Worm (Caenorhabditis elegans) whole organism, early embryonic: ENCODE measurements around the gene C18D11.3.

ENCODE experiments used
- aly-1 ChIP-seq: sonication (generic microtip); optimal IDR thresholded peaks from 2 replicates; lab custom pipeline; 2016; ENCODE audit warnings: missing genetic modification characterization, missing compliant biosample characterization
- ceh-36 ChIP-seq: sonication (generic microtip); optimal IDR thresholded peaks from 2 replicates; lab custom pipeline; 2016; ENCODE audit warnings: missing genetic modification characterization, inconsistent platforms, missing compliant biosample characterization
- flt-1 ChIP-seq: fragments of 200-800 bp; sonication (Bioruptor generic); IDR thresholded peaks from 2 replicates; pipeline ENCODE4 v1.3.6; 2022; ENCODE audit warnings: missing genetic modification characterization, missing compliant biosample characterization

DNA sequence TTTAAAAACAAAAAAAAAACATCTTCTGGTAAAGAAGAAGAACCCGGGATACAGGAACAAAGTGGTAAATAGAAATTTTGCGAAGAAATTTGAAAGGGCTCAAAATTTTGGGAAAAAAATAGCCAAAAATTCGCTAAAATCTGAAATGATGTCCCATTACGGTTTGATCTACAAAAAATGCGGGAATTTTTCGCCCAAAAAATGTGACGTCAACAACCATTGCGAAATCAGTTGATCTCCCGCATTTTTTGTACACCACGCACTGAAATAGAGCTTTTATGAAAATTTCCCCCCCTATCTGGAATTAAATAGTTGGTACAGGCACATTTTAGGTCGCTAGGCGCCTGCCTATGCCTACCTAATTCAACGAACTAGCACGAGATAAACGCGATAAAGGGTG is 26.3 kb downstream of the C18D11.3 start:
- no peak for TF ChIP-seq ceh-36
- TF ChIP-seq flt-1 (GFP tag; lab: Robert Waterston, UW): no peak
- no peak for TF ChIP-seq aly-1 (tag; lab: Kevin White, UChicago)
